Worm (Caenorhabditis elegans) whole organism, L3 larva: Measurements from ENCODE around the gene fip-1.

Experiments
- ZK546.5 ChIP-seq: sonication (generic microtip); optimal IDR thresholded peaks from 2 replicates; lab custom pipeline; 2017; ENCODE audit warnings: missing biosample characterization, missing genetic modification characterization
- ceh-16 ChIP-seq: sonication (generic microtip); optimal IDR thresholded peaks from 2 replicates; lab custom pipeline; 2017; ENCODE audit warnings: missing biosample characterization, missing genetic modification characterization
- ceh-9 ChIP-seq: sonication (generic microtip); optimal IDR thresholded peaks from 2 replicates; lab custom pipeline; 2018; ENCODE audit warnings: missing biosample characterization, missing genetic modification characterization
- daf-12 ChIP-seq: fragments of 150-350 bp; optimal IDR thresholded peaks from 2 replicates; lab custom pipeline; 2014; ENCODE audit warnings: missing biosample characterization, missing genetic modification reagents, missing genetic modification characterization
- lin-39 ChIP-seq: fragments of 150-350 bp; optimal IDR thresholded peaks from 2 replicates; lab custom pipeline; 2018; ENCODE audit warnings: missing biosample characterization, missing genetic modification reagents, missing genetic modification characterization
- nhr-11 ChIP-seq: fragments of 150-350 bp; optimal IDR thresholded peaks from 2 replicates; lab custom pipeline; 2014; ENCODE audit warnings: missing biosample characterization, missing genetic modification characterization
- nhr-12 ChIP-seq: fragments of 150-350 bp; optimal IDR thresholded peaks from 2 replicates; lab custom pipeline; 2014; ENCODE audit warnings: missing biosample characterization, missing genetic modification characterization
- nhr-237 ChIP-seq: fragments of 150-350 bp; optimal IDR thresholded peaks from 2 replicates; lab custom pipeline; 2014; ENCODE audit warnings: missing biosample characterization, missing genetic modification characterization
- snpc-4 ChIP-seq: fragments of 150-350 bp; optimal IDR thresholded peaks from 2 replicates; lab custom pipeline; 2014; ENCODE audit warnings: missing biosample characterization, missing genetic modification characterization
- zag-1 ChIP-seq: fragments of 150-350 bp; optimal IDR thresholded peaks from 2 replicates; lab custom pipeline; 2014; ENCODE audit warnings: missing biosample characterization, missing genetic modification characterization
- ztf-11 ChIP-seq: fragments of 150-350 bp; optimal IDR thresholded peaks from 2 replicates; lab custom pipeline; 2014; ENCODE audit warnings: missing biosample characterization, missing genetic modification characterization

- TF ChIP-seq ceh-9 (tag; lab: Kevin White, UChicago) (no peak), nhr-237 (no peak), ceh-16 (tag; lab: Kevin White, UChicago) (no peak), zag-1 (tag; lab: Kevin White, UChicago) (no peak), lin-39 (tag; lab: Kevin White, UChicago) (no peak), daf-12 (tag; lab: Kevin White, UChicago) (no peak), ZK546.5 (tag; lab: Kevin White, UChicago) (no peak), nhr-11 (tag; lab: Kevin White, UChicago) (no peak), nhr-12 (no peak), ztf-11 (no peak), snpc-4 (tag; lab: Kevin White, UChicago) (no peak)
These were observed 16.5 kb downstream of the fip-1 start for ce11 chrIII:8656055-8656454.
